Fruit fly (Drosophila melanogaster): ENCODE data around the gene bib.

Gene bib

DNA sequence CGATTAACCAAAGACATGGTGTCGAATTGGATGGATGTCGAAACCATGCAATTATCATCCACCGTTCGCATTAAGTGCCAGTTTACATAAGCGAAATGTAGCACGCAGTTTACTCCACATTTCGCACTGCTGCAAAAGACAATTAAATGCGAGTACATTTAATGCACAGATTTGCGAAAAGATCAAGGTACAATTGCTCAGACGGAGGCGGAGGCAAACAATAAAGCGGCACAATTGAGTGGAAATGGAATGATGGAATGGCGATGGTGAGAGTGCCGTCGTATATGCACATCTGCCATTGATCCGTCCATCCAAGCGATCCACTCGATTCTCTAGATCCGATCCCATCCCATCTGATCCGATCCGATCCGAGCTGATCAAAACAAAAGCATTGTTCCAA lies 39.4 kb upstream of the bib start:
- no peak for TF ChIP-seq jim (GFP tag; optimal IDR thresholded peaks at IDR 0.05)
- peak; percentile 39 for TF ChIP-seq Hnf4 (GFP tag; optimal IDR thresholded peaks at IDR 0.05)

DNA sequence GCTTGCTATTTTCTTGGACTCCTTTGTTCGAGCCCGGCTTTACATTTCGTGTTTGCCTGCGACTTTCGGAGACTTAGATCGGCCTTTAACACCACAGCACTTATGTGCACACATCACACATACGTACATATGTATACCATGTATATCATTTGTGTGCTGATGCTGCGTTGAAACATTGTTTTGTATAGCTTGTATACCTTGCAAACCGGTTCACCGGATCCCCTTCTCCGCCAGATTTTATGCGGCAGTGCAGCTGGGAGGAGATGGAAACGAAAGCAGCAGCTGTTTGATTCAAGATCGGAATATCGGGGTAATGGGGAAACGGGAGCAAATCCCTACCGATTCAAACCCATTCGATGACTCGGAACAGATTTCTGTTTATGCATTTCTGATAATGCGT lies 38.4 kb upstream of the bib start:
- TF ChIP-seq Vsx2 (GFP tag; optimal IDR thresholded peaks at IDR 0.05; ENCODE audit: partially characterized antibody) (peak; percentile 56), HLH106 (tag; optimal IDR thresholded peaks at IDR 0.05) (no peak), dsf (GFP tag; optimal IDR thresholded peaks at IDR 0.05; ENCODE audit: borderline replicate concordance) (no peak), Myc (optimal IDR thresholded peaks at IDR 0.05) (no peak), psq (GFP tag; optimal IDR thresholded peaks at IDR 0.05) (no peak), woc (GFP tag; optimal IDR thresholded peaks at IDR 0.05) (no peak), pan (optimal IDR thresholded peaks at IDR 0.05) (no peak), Dif (GFP tag; optimal IDR thresholded peaks at IDR 0.05; ENCODE audit: partially characterized antibody) (peak; percentile 75), usp (GFP tag; optimal IDR thresholded peaks at IDR 0.05) (no peak), Hr83 (GFP tag; optimal IDR thresholded peaks at IDR 0.05; ENCODE audit: poor library complexity, severe bottlenecking) (peak; percentile 62)

DNA sequence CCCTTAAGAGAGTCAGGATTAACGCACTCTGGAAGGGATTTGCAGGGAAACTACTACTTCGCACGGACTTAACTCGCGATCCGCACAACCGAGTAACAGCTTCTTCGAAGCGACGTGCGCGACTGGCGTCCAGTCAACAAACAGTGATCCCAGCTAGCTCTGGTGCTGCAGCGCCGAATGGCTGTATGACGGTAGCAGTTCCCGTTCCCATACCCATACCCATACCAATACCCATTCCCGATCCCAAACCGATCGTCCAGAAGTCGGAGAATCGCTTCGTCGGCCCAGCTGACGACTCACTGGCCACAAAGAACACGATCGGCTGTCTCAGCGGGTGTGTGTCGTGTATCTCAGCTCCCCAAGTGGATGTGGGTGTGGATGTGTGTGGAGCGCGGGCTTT lies 37.2 kb upstream of the bib start, which contains the start of gene CG5853:
Gene CG5853 (minus strand): TSS at position 384 of the 400 bp plus-strand sequence.
- TF ChIP-seq br (GFP tag; optimal IDR thresholded peaks at IDR 0.05) (peak; percentile 46), tai (GFP tag; optimal IDR thresholded peaks at IDR 0.05) (no peak), Mio (GFP tag; optimal IDR thresholded peaks at IDR 0.05) (no peak), Dfd (GFP tag; optimal IDR thresholded peaks at IDR 0.05) (no peak), GATAd (GFP tag; optimal IDR thresholded peaks at IDR 0.05) (no peak), lola (GFP tag; optimal IDR thresholded peaks at IDR 0.05) (no peak), Abd-B (GFP tag; optimal IDR thresholded peaks at IDR 0.05) (no peak), Vsx2 (GFP tag; optimal IDR thresholded peaks at IDR 0.05; ENCODE audit: partially characterized antibody) (peak; percentile 47), CG9705 (GFP tag; optimal IDR thresholded peaks at IDR 0.05) (no peak), woc (GFP tag; optimal IDR thresholded peaks at IDR 0.05) (peak; percentile 17), sv (GFP tag; optimal IDR thresholded peaks at IDR 0.05) (no peak), CrebA (GFP tag; optimal IDR thresholded peaks at IDR 0.05; ENCODE audit: borderline replicate concordance) (no peak), Hnf4 (GFP tag; optimal IDR thresholded peaks at IDR 0.05) (peak; percentile 76), ey (GFP tag; optimal IDR thresholded peaks at IDR 0.05) (peak; percentile 19), OdsH (GFP tag; optimal IDR thresholded peaks at IDR 0.05) (peak; percentile 13), psq (GFP tag; optimal IDR thresholded peaks at IDR 0.05) (no peak), Hr83 (GFP tag; optimal IDR thresholded peaks at IDR 0.05; ENCODE audit: poor library complexity, severe bottlenecking) (peak; percentile 94), usp (GFP tag; optimal IDR thresholded peaks at IDR 0.05) (no peak), Hr78 (GFP tag; optimal IDR thresholded peaks at IDR 0.05) (no peak), Jra (GFP tag; optimal IDR thresholded peaks at IDR 0.05) (peak; percentile 25), dl (GFP tag; optimal IDR thresholded peaks at IDR 0.05; ENCODE audit: insufficient read depth in 1 of 2, partially characterized antibody in 2 of 2) (peak; percentile 52 to 64), Rel (GFP tag; optimal IDR thresholded peaks at IDR 0.05) (peak; percentile 76), Rel (tag; optimal IDR thresholded peaks at IDR 0.05) (peak; percentile 69), CG32264 (GFP tag; optimal IDR thresholded peaks at IDR 0.05) (no peak), foxo (GFP tag; optimal IDR thresholded peaks at IDR 0.05) (peak in 1 of 2 experiments; percentile 29), N (GFP tag; optimal IDR thresholded peaks at IDR 0.05) (no peak), Dif (GFP tag; optimal IDR thresholded peaks at IDR 0.05; ENCODE audit: partially characterized antibody) (peak; percentile 87), dsf (GFP tag; optimal IDR thresholded peaks at IDR 0.05; ENCODE audit: borderline replicate concordance) (no peak), Myc (optimal IDR thresholded peaks at IDR 0.05) (no peak), brk (GFP tag; optimal IDR thresholded peaks at IDR 0.05) (peak; percentile 1), rgr (GFP tag; optimal IDR thresholded peaks at IDR 0.05) (peak; percentile 59), Sp1 (GFP tag; optimal IDR thresholded peaks at IDR 0.05) (peak; percentile 36), pan (optimal IDR thresholded peaks at IDR 0.05) (no peak), jim (GFP tag; optimal IDR thresholded peaks at IDR 0.05) (peak; percentile 34), fru (GFP tag; optimal IDR thresholded peaks at IDR 0.05) (peak; percentile 52), sage (GFP tag; optimal IDR thresholded peaks at IDR 0.05) (no peak), h (GFP tag; optimal IDR thresholded peaks at IDR 0.05) (peak; percentile 73), HLH106 (tag; optimal IDR thresholded peaks at IDR 0.05) (no peak), dmrt93B (GFP tag; optimal IDR thresholded peaks at IDR 0.05) (no peak)
